Worm (Caenorhabditis elegans) whole organism, late embryonic: Measurements from ENCODE around the gene H03A11.2.

Experiments
- C38D4.7 ChIP-seq: fragments of 200-800 bp; sonication (Bioruptor generic); optimal IDR thresholded peaks from 2 replicates; lab custom pipeline; 2018; ENCODE audit warnings: mild to moderate bottlenecking, missing genetic modification characterization, moderate library complexity, missing compliant biosample characterization
- F13H6.1 ChIP-seq: sonication (generic microtip); optimal IDR thresholded peaks from 2 replicates; lab custom pipeline; 2016; ENCODE audit warnings: missing genetic modification characterization, missing compliant biosample characterization
- K02D7.2 ChIP-seq: sonication (generic microtip); optimal IDR thresholded peaks from 2 replicates; lab custom pipeline; 2017; ENCODE audit warnings: mild to moderate bottlenecking, missing genetic modification characterization, missing compliant biosample characterization
- K09A11.1 ChIP-seq: sonication (generic microtip); optimal IDR thresholded peaks from 2 replicates; lab custom pipeline; 2017; ENCODE audit warnings: antibody characterized with exemption, mild to moderate bottlenecking, missing genetic modification characterization, missing compliant biosample characterization; ENCODE audit not compliant: insufficient read depth
- Y22D7AL.16 ChIP-seq: sonication (generic microtip); optimal IDR thresholded peaks from 2 replicates; lab custom pipeline; 2016; ENCODE audit warnings: missing genetic modification characterization, missing compliant biosample characterization
- ahr-1 ChIP-seq: sonication (generic microtip); optimal IDR thresholded peaks from 2 replicates; lab custom pipeline; 2016; ENCODE audit warnings: missing genetic modification characterization, missing compliant biosample characterization
- ceh-22 ChIP-seq: sonication (generic microtip); optimal IDR thresholded peaks from 2 replicates; lab custom pipeline; 2017; ENCODE audit warnings: missing biosample characterization, missing genetic modification characterization
- ceh-31 ChIP-seq: sonication (generic microtip); optimal IDR thresholded peaks from 2 replicates; lab custom pipeline; 2016; ENCODE audit warnings: missing genetic modification characterization, missing compliant biosample characterization
- ceh-34 ChIP-seq: sonication (generic microtip); optimal IDR thresholded peaks from 2 replicates; lab custom pipeline; 2016; ENCODE audit warnings: mild to moderate bottlenecking, missing genetic modification characterization, missing compliant biosample characterization
- ceh-6 ChIP-seq: fragments of 200-800 bp; sonication (Bioruptor generic); optimal IDR thresholded peaks from 2 replicates; lab custom pipeline; 2018; ENCODE audit warnings: mild to moderate bottlenecking, missing genetic modification characterization, missing compliant biosample characterization
- ceh-9 ChIP-seq: sonication (generic microtip); optimal IDR thresholded peaks from 2 replicates; lab custom pipeline; 2016; ENCODE audit warnings: mild to moderate bottlenecking, missing genetic modification characterization, inconsistent platforms, missing compliant biosample characterization
- che-1 ChIP-seq: sonication (generic microtip); optimal IDR thresholded peaks from 2 replicates; lab custom pipeline; 2016; ENCODE audit warnings: mild to moderate bottlenecking, missing genetic modification characterization, missing compliant biosample characterization
- dmd-4 ChIP-seq: sonication (generic microtip); optimal IDR thresholded peaks from 2 replicates; lab custom pipeline; 2016; ENCODE audit warnings: borderline replicate concordance, missing genetic modification characterization, missing compliant biosample characterization
- dve-1 ChIP-seq: sonication (generic microtip); optimal IDR thresholded peaks from 2 replicates; lab custom pipeline; 2017; ENCODE audit warnings: antibody characterized with exemption, mild to moderate bottlenecking, missing genetic modification characterization, missing compliant biosample characterization
- elt-2 ChIP-seq: sonication (generic microtip); optimal IDR thresholded peaks from 2 replicates; lab custom pipeline; 2016; ENCODE audit warnings: missing genetic modification reagents, missing genetic modification characterization, missing compliant biosample characterization
- ets-4 ChIP-seq: sonication (generic microtip); optimal IDR thresholded peaks from 2 replicates; lab custom pipeline; 2016; ENCODE audit warnings: missing genetic modification characterization, missing compliant biosample characterization
- fkh-10 ChIP-seq: fragments of 150-350 bp; optimal IDR thresholded peaks from 2 replicates; lab custom pipeline; 2014; ENCODE audit warnings: missing biosample characterization, missing genetic modification reagents, missing genetic modification characterization
- fkh-6 ChIP-seq: sonication (generic microtip); optimal IDR thresholded peaks from 2 replicates; lab custom pipeline; 2016; ENCODE audit warnings: missing genetic modification characterization, missing compliant biosample characterization
- hlh-13 ChIP-seq: fragments of 200-800 bp; sonication (Bioruptor generic); optimal IDR thresholded peaks from 2 replicates; lab custom pipeline; 2018; ENCODE audit warnings: mild to moderate bottlenecking, missing genetic modification characterization, missing compliant biosample characterization
- hlh-15 ChIP-seq: sonication (generic microtip); optimal IDR thresholded peaks from 2 replicates; lab custom pipeline; 2016; ENCODE audit warnings: missing genetic modification characterization, missing compliant biosample characterization
- hlh-30 ChIP-seq: sonication (generic microtip); optimal IDR thresholded peaks from 2 replicates; lab custom pipeline; 2017; ENCODE audit warnings: antibody characterized with exemption, missing genetic modification characterization, missing compliant biosample characterization; ENCODE audit not compliant: insufficient read depth
- hlh-8 ChIP-seq: sonication (generic microtip); optimal IDR thresholded peaks from 2 replicates; lab custom pipeline; 2016; ENCODE audit warnings: missing genotype, missing genetic modification characterization, missing compliant biosample characterization
- lim-6 ChIP-seq: sonication (generic microtip); optimal IDR thresholded peaks from 2 replicates; lab custom pipeline; 2016; ENCODE audit warnings: missing genetic modification characterization, missing compliant biosample characterization
- madf-2 ChIP-seq: sonication (generic microtip); optimal IDR thresholded peaks from 2 replicates; lab custom pipeline; 2017; ENCODE audit warnings: missing genetic modification characterization, missing compliant biosample characterization
- mec-3 ChIP-seq: sonication (generic microtip); optimal IDR thresholded peaks from 2 replicates; lab custom pipeline; 2016; ENCODE audit warnings: borderline replicate concordance, missing genetic modification characterization, missing compliant biosample characterization
- nfya-1 ChIP-seq: sonication (generic microtip); optimal IDR thresholded peaks from 2 replicates; lab custom pipeline; 2017; ENCODE audit warnings: missing genetic modification characterization, mild to moderate bottlenecking, missing compliant biosample characterization, antibody characterized with exemption, moderate library complexity
- nhr-11 ChIP-seq: fragments of 150-350 bp; optimal IDR thresholded peaks from 2 replicates; lab custom pipeline; 2014; ENCODE audit warnings: missing biosample characterization, missing genetic modification characterization
- odd-2 ChIP-seq: sonication (generic microtip); optimal IDR thresholded peaks from 2 replicates; lab custom pipeline; 2017; ENCODE audit warnings: antibody characterized with exemption, mild to moderate bottlenecking, missing genetic modification characterization, missing compliant biosample characterization
- pag-3 ChIP-seq: sonication (generic microtip); optimal IDR thresholded peaks from 2 replicates; lab custom pipeline; 2016; ENCODE audit warnings: missing compliant biosample characterization, missing genetic modification characterization, borderline replicate concordance
- pha-2 ChIP-seq: sonication (generic microtip); optimal IDR thresholded peaks from 2 replicates; lab custom pipeline; 2017; ENCODE audit warnings: mild to moderate bottlenecking, missing genetic modification characterization, missing compliant biosample characterization
- pros-1 ChIP-seq: fragments of 150-350 bp; optimal IDR thresholded peaks from 2 replicates; lab custom pipeline; 2014; ENCODE audit warnings: missing biosample characterization, missing genetic modification reagents, missing genetic modification characterization
- ref-2 ChIP-seq: sonication (generic microtip); optimal IDR thresholded peaks from 2 replicates; lab custom pipeline; 2016; ENCODE audit warnings: missing genetic modification characterization, missing compliant biosample characterization
- sox-2 ChIP-seq: fragments of 200-800 bp; sonication (Bioruptor generic); IDR thresholded peaks from 2 replicates; pipeline ENCODE4 v1.3.6; 2022; ENCODE audit warnings: missing genetic modification reagents, missing genetic modification characterization, missing compliant biosample characterization
- tbx-2 ChIP-seq: sonication (generic microtip); optimal IDR thresholded peaks from 2 replicates; lab custom pipeline; 2016; ENCODE audit warnings: missing genetic modification characterization, missing compliant biosample characterization
- ttx-3 ChIP-seq: sonication (generic microtip); optimal IDR thresholded peaks from 2 replicates; lab custom pipeline; 2016; ENCODE audit warnings: missing genetic modification reagents, missing genetic modification characterization, missing compliant biosample characterization
- unc-3 ChIP-seq, 2 experiments: fragments of 200-800 bp in 1 of 2; sonication (Bioruptor generic) in 1 of 2; sonication (generic microtip) in 1 of 2; conservative IDR thresholded peaks in 1 of 2; optimal IDR thresholded peaks in 1 of 2; 2 replicates each; pipeline versions ENCODE4 v1.3.6 to Lab custom; 2016 to 2022; ENCODE audit warnings: missing compliant biosample characterization in 2 of 2, missing genetic modification characterization in 2 of 2, missing genetic modification reagents in 1 of 2
- unc-86 ChIP-seq: sonication (generic microtip); optimal IDR thresholded peaks from 2 replicates; lab custom pipeline; 2016; ENCODE audit warnings: missing genetic modification characterization, missing compliant biosample characterization
- ztf-16 ChIP-seq: sonication (generic microtip); optimal IDR thresholded peaks from 2 replicates; lab custom pipeline; 2017; ENCODE audit warnings: missing genetic modification characterization, missing compliant biosample characterization

The H03A11.2 gene

ce11 chrX:15246595-15246994, 16.1 kb upstream of the H03A11.2 start:
- TF ChIP-seq ttx-3 (tag; lab: Kevin White, UChicago), result no peak
- TF ChIP-seq pros-1 (tag; lab: Kevin White, UChicago), result no peak
- TF ChIP-seq tbx-2 (tag; lab: Kevin White, UChicago), result peak; percentile 3
- no peak for TF ChIP-seq K02D7.2 (tag; lab: Kevin White, UChicago)
- TF ChIP-seq hlh-15 (tag; lab: Kevin White, UChicago), result no peak
- no peak for TF ChIP-seq hlh-8 (tag; lab: Kevin White, UChicago)
- TF ChIP-seq hlh-30, result peak; percentile 25
- TF ChIP-seq odd-2 (tag; lab: Kevin White, UChicago), result no peak

- TF ChIP-seq C38D4.7 (GFP tag; lab: Kevin White, UChicago) (no peak), ceh-31 (tag; lab: Kevin White, UChicago) (no peak), ztf-16 (tag; lab: Kevin White, UChicago) (no peak), ttx-3 (tag; lab: Kevin White, UChicago) (no peak), fkh-10 (no peak), fkh-6 (tag; lab: Kevin White, UChicago) (no peak), hlh-13 (GFP tag; lab: Kevin White, UChicago) (no peak), Y22D7AL.16 (tag; lab: Kevin White, UChicago) (no peak), unc-86 (tag; lab: Kevin White, UChicago) (no peak), dve-1 (tag; lab: Kevin White, UChicago) (no peak)
Measured at ce11 chrX:15246182-15246581, 15.7 kb upstream of the H03A11.2 start, which contains the start of gene piki-1. piki-1 (minus strand) TSS chrX:15246399.

ce11 chrX:15242726-15243125, 12.3 kb upstream of the H03A11.2 start:
- no peak for TF ChIP-seq ceh-31 (tag; lab: Kevin White, UChicago)
- no peak for TF ChIP-seq che-1
- no peak for TF ChIP-seq ztf-16 (tag; lab: Kevin White, UChicago)
- TF ChIP-seq hlh-15 (tag; lab: Kevin White, UChicago), result no peak
- TF ChIP-seq ets-4 (tag; lab: Kevin White, UChicago), result no peak
- no peak for TF ChIP-seq ceh-6 (GFP tag; lab: Kevin White, UChicago)
- no peak for TF ChIP-seq ceh-34
- no peak for TF ChIP-seq nfya-1 (tag; lab: Kevin White, UChicago)
- no peak for TF ChIP-seq K09A11.1
- TF ChIP-seq ceh-22 (tag; lab: Kevin White, UChicago), result no peak
- no peak for TF ChIP-seq unc-3 (GFP tag; conservative IDR thresholded peaks at IDR 0.05; lab: Robert Waterston, UW)
- no peak for TF ChIP-seq unc-3 (tag; optimal IDR thresholded peaks at IDR 0.05; lab: Kevin White, UChicago)
- TF ChIP-seq nhr-11 (tag; lab: Kevin White, UChicago), result no peak
- no peak for TF ChIP-seq mec-3 (tag; lab: Kevin White, UChicago)

ce11 chrX:15241169-15241568, 10.7 kb upstream of the H03A11.2 start:
- TF ChIP-seq ref-2 (tag; lab: Kevin White, UChicago), result no peak
- TF ChIP-seq pha-2 (tag; lab: Kevin White, UChicago), result no peak
- TF ChIP-seq C38D4.7 (GFP tag; lab: Kevin White, UChicago), result no peak
- no peak for TF ChIP-seq F13H6.1 (tag; lab: Kevin White, UChicago)
- no peak for TF ChIP-seq lim-6
- TF ChIP-seq ahr-1, result no peak
- TF ChIP-seq dve-1 (tag; lab: Kevin White, UChicago), result no peak
- no peak for TF ChIP-seq ztf-16 (tag; lab: Kevin White, UChicago)
- no peak for TF ChIP-seq mec-3 (tag; lab: Kevin White, UChicago)
- no peak for TF ChIP-seq fkh-10

DNA sequence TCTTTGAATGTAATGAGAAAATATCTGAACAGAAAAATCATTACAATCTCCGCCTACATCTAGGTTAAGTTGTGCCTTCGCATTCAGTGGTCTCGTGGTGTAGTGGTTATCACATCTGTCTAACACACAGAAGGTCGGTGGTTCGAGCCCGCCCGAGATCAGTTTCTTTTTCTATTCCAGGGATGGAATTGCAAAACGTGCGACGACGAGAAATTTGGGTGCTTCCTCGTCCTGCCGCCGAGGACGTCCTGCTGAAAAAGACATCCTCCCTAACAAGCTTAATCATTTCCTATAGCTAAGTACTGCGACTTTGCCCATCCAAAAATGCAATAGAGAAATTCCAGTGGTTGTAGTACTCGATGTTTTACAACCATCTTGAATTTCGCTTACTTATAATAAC, 5.6 kb upstream of the H03A11.2 start:
- TF ChIP-seq elt-2 (tag; lab: Kevin White, UChicago) (peak; percentile 16), madf-2 (tag; lab: Kevin White, UChicago) (no peak), pag-3 (tag; lab: Kevin White, UChicago) (no peak), dmd-4 (tag; lab: Kevin White, UChicago) (no peak), sox-2 (GFP tag; lab: Robert Waterston, UW) (no peak), ceh-9 (tag; lab: Kevin White, UChicago) (no peak), fkh-10 (no peak)
- TF ChIP-seq, all 69 proteins: peak for 1
